Fruit fly (Drosophila melanogaster): ENCODE data around the gene CG45075.

CG45075 gene

dm6 chr2L:6070656-6071231, 20.5 kb upstream of the CG45075 start, which contains the start of the genes CG9154 and Kr-h2 (continued):
- TF ChIP-seq bab2 (GFP tag; optimal IDR thresholded peaks at IDR 0.05) (no peak), CG8478 (optimal IDR thresholded peaks at IDR 0.05) (no peak), zen (tag; optimal IDR thresholded peaks at IDR 0.05) (peak; percentile 34), zfh2 (GFP tag; optimal IDR thresholded peaks at IDR 0.05) (peak; percentile 53), Hr51 (GFP tag; optimal IDR thresholded peaks at IDR 0.05) (peak in 1 of 2 experiments; percentile 3), danr (GFP tag; IDR thresholded peaks at IDR 0.05) (no peak), dan (GFP tag; IDR thresholded peaks at IDR 0.05) (no peak), CG4617 (GFP tag; optimal IDR thresholded peaks at IDR 0.05; ENCODE audit: borderline replicate concordance) (peak; percentile 79), CG4328 (GFP tag; optimal IDR thresholded peaks at IDR 0.05) (peak; percentile 24), caup (GFP tag; optimal IDR thresholded peaks at IDR 0.05; ENCODE audit: severe bottlenecking) (no peak), grau (tag; optimal IDR thresholded peaks at IDR 0.05) (peak; percentile 55), prd (optimal IDR thresholded peaks at IDR 0.05) (no peak), prd (GFP tag; IDR thresholded peaks at IDR 0.05) (peak; percentile 44), CG14050 (GFP tag; IDR thresholded peaks at IDR 0.05) (no peak; the same call in 2 of the 3 replicates), CG2120 (GFP tag; optimal IDR thresholded peaks at IDR 0.05) (peak; percentile 70), Ssrp (tag; optimal IDR thresholded peaks at IDR 0.05) (no peak), Optix (GFP tag; IDR thresholded peaks at IDR 0.05) (no peak), Dfd (GFP tag; optimal IDR thresholded peaks at IDR 0.05) (no peak), Blimp-1 (GFP tag; optimal IDR thresholded peaks at IDR 0.05) (peak; percentile 0), z (GFP tag; IDR thresholded peaks at IDR 0.05) (no peak), dimm (GFP tag; IDR thresholded peaks at IDR 0.05) (no peak), CG43689 (GFP tag; IDR thresholded peaks at IDR 0.05) (no peak), fd96Cb (tag; optimal IDR thresholded peaks at IDR 0.05) (no peak), Sox100B (GFP tag; optimal IDR thresholded peaks at IDR 0.05) (peak; percentile 1), CG4730 (GFP tag; IDR thresholded peaks at IDR 0.05) (no peak), inv (GFP tag; IDR thresholded peaks at IDR 0.05; ENCODE audit: partially characterized antibody) (peak; percentile 57; the same call in 1 of the 2 replicates), Gug (GFP tag; IDR thresholded peaks at IDR 0.05) (no peak), Pdp1 (GFP tag; optimal IDR thresholded peaks at IDR 0.05) (peak in 1 of 2 experiments; percentile 18), CG16779 (GFP tag; IDR thresholded peaks at IDR 0.05) (no peak), Ets65A (GFP tag) (peak; percentile 94), Xrp1 (GFP tag; IDR thresholded peaks at IDR 0.05) (0 out of 2 replicates have a peak, but pooled peaks have one; percentile 7), shn (GFP tag; optimal IDR thresholded peaks at IDR 0.05) (peak; percentile 25), Med (GFP tag) (peak; percentile 75), ems (GFP tag; optimal IDR thresholded peaks at IDR 0.05) (peak; percentile 1), chm (GFP tag; IDR thresholded peaks at IDR 0.05) (no peak), hb (GFP tag; IDR thresholded peaks at IDR 0.05; ENCODE audit: partially characterized antibody) (peak; percentile 59; the same call in 1 of the 3 replicates), CG8924 (tag; optimal IDR thresholded peaks at IDR 0.05) (peak; percentile 47), CG10366 (GFP tag; IDR thresholded peaks at IDR 0.05) (no peak), tna (GFP tag; IDR thresholded peaks at IDR 0.05; ENCODE audit: partially characterized antibody) (peak; percentile 44; the same call in 1 of the 2 replicates), HLH54F (GFP tag; optimal IDR thresholded peaks at IDR 0.05) (peak; percentile 15), mld (GFP tag; IDR thresholded peaks at IDR 0.05; ENCODE audit: partially characterized antibody) (peak; percentile 55; the same call in 1 of the 3 replicates), CG10565 (GFP tag; optimal IDR thresholded peaks at IDR 0.05) (no peak), sens-2 (GFP tag; IDR thresholded peaks at IDR 0.05) (no peak), Myb (GFP tag; optimal IDR thresholded peaks at IDR 0.05) (peak; percentile 87), sc (optimal IDR thresholded peaks at IDR 0.05) (no peak), sc (GFP tag; optimal IDR thresholded peaks at IDR 0.05) (no peak), CG2116 (GFP tag; optimal IDR thresholded peaks at IDR 0.05) (peak; percentile 98), PHDP (tag; optimal IDR thresholded peaks at IDR 0.05) (peak; percentile 29), CG3995 (GFP tag; optimal IDR thresholded peaks at IDR 0.05) (peak; percentile 3), br (optimal IDR thresholded peaks at IDR 0.05) (no peak), CG11504 (tag; optimal IDR thresholded peaks at IDR 0.05) (peak; percentile 39), Hr39 (optimal IDR thresholded peaks at IDR 0.05) (no peak)

Measured in whole organism, embryonic.